Worm (Caenorhabditis elegans) whole organism, late embryonic: ENCODE results near the gene C45H4.18.

Experiments
- C08G9.2 ChIP-seq: sonication (generic microtip); optimal IDR thresholded peaks from 2 replicates; lab custom pipeline; 2016; ENCODE audit warnings: mild to moderate bottlenecking, missing genetic modification characterization, moderate library complexity, missing compliant biosample characterization
- F13H6.1 ChIP-seq: sonication (generic microtip); optimal IDR thresholded peaks from 2 replicates; lab custom pipeline; 2016; ENCODE audit warnings: missing genetic modification characterization, missing compliant biosample characterization
- ama-1 ChIP-seq: fragments of 150-350 bp; optimal IDR thresholded peaks from 2 replicates; lab custom pipeline; 2014
- ceh-45 ChIP-seq: fragments of 200-800 bp; sonication (Bioruptor generic); IDR thresholded peaks from 2 replicates; pipeline ENCODE4 v1.3.6; 2022; ENCODE audit warnings: missing genetic modification reagents, missing genetic modification characterization, missing compliant biosample characterization
- hlh-30 ChIP-seq: sonication (generic microtip); optimal IDR thresholded peaks from 2 replicates; lab custom pipeline; 2017; ENCODE audit warnings: antibody characterized with exemption, missing genetic modification characterization, missing compliant biosample characterization; ENCODE audit not compliant: insufficient read depth
- nhr-11 ChIP-seq: fragments of 150-350 bp; optimal IDR thresholded peaks from 2 replicates; lab custom pipeline; 2014; ENCODE audit warnings: missing biosample characterization, missing genetic modification characterization
- pag-3 ChIP-seq: sonication (generic microtip); optimal IDR thresholded peaks from 2 replicates; lab custom pipeline; 2016; ENCODE audit warnings: missing compliant biosample characterization, missing genetic modification characterization, borderline replicate concordance
- pqm-1 ChIP-seq: sonication (generic microtip); optimal IDR thresholded peaks from 2 replicates; lab custom pipeline; 2016; ENCODE audit warnings: missing genetic modification characterization, missing compliant biosample characterization
- unc-3 ChIP-seq, 2 experiments: fragments of 200-800 bp in 1 of 2; sonication (Bioruptor generic) in 1 of 2; sonication (generic microtip) in 1 of 2; conservative IDR thresholded peaks in 1 of 2; optimal IDR thresholded peaks in 1 of 2; 2 replicates each; pipeline versions ENCODE4 v1.3.6 to Lab custom; 2016 to 2022; ENCODE audit warnings: missing compliant biosample characterization in 2 of 2, missing genetic modification characterization in 2 of 2, missing genetic modification reagents in 1 of 2
- ztf-16 ChIP-seq: sonication (generic microtip); optimal IDR thresholded peaks from 2 replicates; lab custom pipeline; 2017; ENCODE audit warnings: missing genetic modification characterization, missing compliant biosample characterization

ce11 chrV:2151458-2151857 is 23.9 kb upstream of the C45H4.18 start, which contains the start of gene srbc-24:
- TF ChIP-seq pqm-1 (tag; lab: Kevin White, UChicago) (no peak), pag-3 (tag; lab: Kevin White, UChicago) (no peak), ceh-45 (GFP tag; lab: Robert Waterston, UW) (no peak), C08G9.2 (tag; lab: Kevin White, UChicago) (no peak), nhr-11 (tag; lab: Kevin White, UChicago) (no peak), ztf-16 (tag; lab: Kevin White, UChicago) (no peak), F13H6.1 (tag; lab: Kevin White, UChicago) (no peak), ama-1 (lab: Kevin White, UChicago) (no peak), hlh-30 (tag; lab: Kevin White, UChicago) (no peak), unc-3 (GFP tag; conservative IDR thresholded peaks at IDR 0.05; lab: Robert Waterston, UW) (no peak), unc-3 (tag; optimal IDR thresholded peaks at IDR 0.05; lab: Kevin White, UChicago) (no peak)
